In the genomic region with DNA sequence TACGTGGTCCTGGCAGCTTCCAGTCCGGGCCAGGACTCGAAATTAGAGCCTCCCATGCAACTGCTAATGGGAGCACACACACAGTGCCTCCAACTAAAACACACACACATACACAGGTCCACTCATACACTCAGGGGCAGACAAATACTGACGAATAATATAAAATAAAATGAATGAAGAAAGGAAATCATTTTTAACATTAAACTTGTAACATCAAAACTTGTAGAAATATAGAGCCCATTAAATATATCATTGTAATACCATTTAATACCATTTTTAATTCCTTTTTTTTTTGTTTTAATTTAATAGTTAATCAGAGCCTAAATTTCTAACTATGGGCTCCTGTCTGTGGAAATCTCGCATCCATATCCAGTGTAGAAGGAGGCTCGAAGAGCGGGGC, we compare ENCODE assay signal across 3 fruit fly cellular contexts.
TF ChIP-seq lines count a peak whose summit lies in the region.

No protein-coding gene starts in this region.

- TF ChIP-seq CTCF in whole organism, embryonic (GFP tag; optimal IDR thresholded peaks at IDR 0.05; lab: Kevin White, UChicago): no peak

TF ChIP-seq in whole organism, embryonic, 481 proteins besides CTCF, POLR2A, EP300 and RAD21 (continues in another document):
- no peak for TF ChIP-seq CG2889 (GFP tag; IDR thresholded peaks at IDR 0.05; lab: Robert Waterston, UW)
- peak; percentile 81 for TF ChIP-seq sens (GFP tag; lab: Kevin White, UChicago)
- no peak for TF ChIP-seq Abd-B (GFP tag; optimal IDR thresholded peaks at IDR 0.05; lab: Kevin White, UChicago)
- TF ChIP-seq HLH3B (GFP tag; IDR thresholded peaks at IDR 0.05; lab: Robert Waterston, UW): no peak
- TF ChIP-seq CG31365 (tag; optimal IDR thresholded peaks at IDR 0.05; lab: Kevin White, UChicago): no peak
- no peak for TF ChIP-seq jigr1 (GFP tag; IDR thresholded peaks at IDR 0.05; lab: Robert Waterston, UW)
- TF ChIP-seq caup (GFP tag; optimal IDR thresholded peaks at IDR 0.05; lab: Kevin White, UChicago; ENCODE audit: severe bottlenecking): no peak
- TF ChIP-seq gsb-n (tag; optimal IDR thresholded peaks at IDR 0.05; lab: Kevin White, UChicago): no peak
- TF ChIP-seq dmrt11E (tag; optimal IDR thresholded peaks at IDR 0.05; lab: Kevin White, UChicago): peak; percentile 31
- TF ChIP-seq gsb (GFP tag; IDR thresholded peaks at IDR 0.05; lab: Robert Waterston, UW): no peak
- TF ChIP-seq B-H1 (GFP tag; IDR thresholded peaks at IDR 0.05; lab: Robert Waterston, UW): no peak
- TF ChIP-seq Fer1 (GFP tag; optimal IDR thresholded peaks at IDR 0.05; lab: Kevin White, UChicago): no peak
- no peak for TF ChIP-seq CG6854 (GFP tag; optimal IDR thresholded peaks at IDR 0.05; lab: Kevin White, UChicago)
- no peak for TF ChIP-seq ro (GFP tag; IDR thresholded peaks at IDR 0.05; lab: Robert Waterston, UW)
- TF ChIP-seq otp (GFP tag; IDR thresholded peaks at IDR 0.05; lab: Robert Waterston, UW): no peak
- no peak for TF ChIP-seq usp (GFP tag; optimal IDR thresholded peaks at IDR 0.05; lab: Kevin White, UChicago)
- TF ChIP-seq CG17802 (tag; optimal IDR thresholded peaks at IDR 0.05; lab: Kevin White, UChicago): no peak
- TF ChIP-seq CG11247 (GFP tag; IDR thresholded peaks at IDR 0.05; lab: Robert Waterston, UW): no peak
- TF ChIP-seq CG16779 (GFP tag; IDR thresholded peaks at IDR 0.05; lab: Robert Waterston, UW): no peak
- no peak for TF ChIP-seq zfh2 (GFP tag; optimal IDR thresholded peaks at IDR 0.05; lab: Kevin White, UChicago)
- no peak for TF ChIP-seq CG8089 (GFP tag; optimal IDR thresholded peaks at IDR 0.05; lab: Kevin White, UChicago)
- TF ChIP-seq CG18011 (GFP tag; optimal IDR thresholded peaks at IDR 0.05; lab: Kevin White, UChicago): no peak
- TF ChIP-seq sens-2 (GFP tag; IDR thresholded peaks at IDR 0.05; lab: Robert Waterston, UW): no peak
- no peak for TF ChIP-seq Tbp (GFP tag; optimal IDR thresholded peaks at IDR 0.05; lab: Kevin White, UChicago)
- TF ChIP-seq grau (tag; optimal IDR thresholded peaks at IDR 0.05; lab: Kevin White, UChicago): no peak
- TF ChIP-seq CG11456 (GFP tag; IDR thresholded peaks at IDR 0.05; lab: Robert Waterston, UW): no peak
- no peak for TF ChIP-seq Oaz (GFP tag; IDR thresholded peaks at IDR 0.05; lab: Robert Waterston, UW)
- no peak for TF ChIP-seq pum (GFP tag; optimal IDR thresholded peaks at IDR 0.05; lab: Kevin White, UChicago)
- no peak for TF ChIP-seq fd96Cb (tag; optimal IDR thresholded peaks at IDR 0.05; lab: Kevin White, UChicago)
- TF ChIP-seq NC2β (GFP tag; optimal IDR thresholded peaks at IDR 0.05; lab: Kevin White, UChicago): no peak
- peak; percentile 40 for TF ChIP-seq CG15696 (tag; optimal IDR thresholded peaks at IDR 0.05; lab: Kevin White, UChicago)

TF ChIP-seq in whole organism, prepupa, 60 proteins besides CTCF, POLR2A, EP300 and RAD21:
- peak; percentile 75 for TF ChIP-seq Eip78C (GFP tag; lab: Kevin White, UChicago)
- TF ChIP-seq svp (GFP tag; lab: Kevin White, UChicago): no peak
- peak; percentile 17 for TF ChIP-seq esn (GFP tag; optimal IDR thresholded peaks at IDR 0.05; lab: Kevin White, UChicago)
- no peak for TF ChIP-seq salr (GFP tag; optimal IDR thresholded peaks at IDR 0.05; lab: Kevin White, UChicago)
- TF ChIP-seq CG6792 (GFP tag; optimal IDR thresholded peaks at IDR 0.05; lab: Kevin White, UChicago): no peak

TF ChIP-seq in whole organism, wandering third instar larva, 38 proteins besides CTCF, POLR2A, EP300 and RAD21:
- TF ChIP-seq Sp1 (GFP tag; optimal IDR thresholded peaks at IDR 0.05; lab: Kevin White, UChicago) (peak; percentile 18), CrebA (GFP tag; optimal IDR thresholded peaks at IDR 0.05; lab: Kevin White, UChicago; ENCODE audit: borderline replicate concordance) (no peak), OdsH (GFP tag; optimal IDR thresholded peaks at IDR 0.05; lab: Kevin White, UChicago) (peak; percentile 1), fru (GFP tag; optimal IDR thresholded peaks at IDR 0.05; lab: Kevin White, UChicago) (peak; percentile 9), Myc (optimal IDR thresholded peaks at IDR 0.05; lab: Kevin White, UChicago) (no peak), foxo (GFP tag; optimal IDR thresholded peaks at IDR 0.05; lab: Kevin White, UChicago) (peak in 1 of 2 experiments; percentile 12), woc (GFP tag; optimal IDR thresholded peaks at IDR 0.05; lab: Kevin White, UChicago) (peak; percentile 47), HLH106 (tag; optimal IDR thresholded peaks at IDR 0.05; lab: Kevin White, UChicago) (peak; percentile 6), ey (GFP tag; optimal IDR thresholded peaks at IDR 0.05; lab: Kevin White, UChicago) (peak; percentile 30), h (GFP tag; optimal IDR thresholded peaks at IDR 0.05; lab: Kevin White, UChicago) (peak; percentile 40)
